Worm (Caenorhabditis elegans) whole organism, early embryonic: Measurements from ENCODE around the gene pkg-2.

Source experiments
- B0310.2 ChIP-seq: sonication (generic microtip); optimal IDR thresholded peaks from 2 replicates; lab custom pipeline; 2016; ENCODE audit warnings: mild to moderate bottlenecking, missing genetic modification characterization, missing compliant biosample characterization
- F13C5.2 ChIP-seq: sonication (generic microtip); optimal IDR thresholded peaks from 2 replicates; lab custom pipeline; 2017; ENCODE audit warnings: mild to moderate bottlenecking, missing genetic modification characterization, inconsistent platforms, missing compliant biosample characterization
- aly-1 ChIP-seq: sonication (generic microtip); optimal IDR thresholded peaks from 2 replicates; lab custom pipeline; 2016; ENCODE audit warnings: missing genetic modification characterization, missing compliant biosample characterization
- ama-1 ChIP-seq: fragments of 150-350 bp; optimal IDR thresholded peaks from 2 replicates; lab custom pipeline; 2014
- ceh-13 ChIP-seq: fragments of 200-800 bp; sonication (Bioruptor generic); optimal IDR thresholded peaks from 2 replicates; lab custom pipeline; 2018; ENCODE audit warnings: mild to moderate bottlenecking, missing genetic modification characterization, missing compliant biosample characterization
- ceh-36 ChIP-seq: sonication (generic microtip); optimal IDR thresholded peaks from 2 replicates; lab custom pipeline; 2016; ENCODE audit warnings: missing genetic modification characterization, inconsistent platforms, missing compliant biosample characterization
- ets-7 ChIP-seq: sonication (generic microtip); optimal IDR thresholded peaks from 2 replicates; lab custom pipeline; 2016; ENCODE audit warnings: missing genotype, missing genetic modification characterization, missing compliant biosample characterization
- flt-1 ChIP-seq: fragments of 200-800 bp; sonication (Bioruptor generic); IDR thresholded peaks from 2 replicates; pipeline ENCODE4 v1.3.6; 2022; ENCODE audit warnings: missing genetic modification characterization, missing compliant biosample characterization
- hmbx-1 ChIP-seq: sonication (generic microtip); optimal IDR thresholded peaks from 2 replicates; lab custom pipeline; 2016; ENCODE audit warnings: mild to moderate bottlenecking, missing genetic modification characterization, missing compliant biosample characterization
- hmg-4 ChIP-seq: fragments of 200-800 bp; sonication (Bioruptor generic); optimal IDR thresholded peaks from 2 replicates; lab custom pipeline; 2018; ENCODE audit warnings: mild to moderate bottlenecking, missing genetic modification characterization, missing compliant biosample characterization
- hnd-1 ChIP-seq: sonication (generic microtip); optimal IDR thresholded peaks from 2 replicates; lab custom pipeline; 2016; ENCODE audit warnings: missing genetic modification characterization, missing compliant biosample characterization
- pes-1 ChIP-seq: fragments of 200-800 bp; sonication (Bioruptor generic); IDR thresholded peaks from 2 replicates; pipeline ENCODE4 v1.3.6; 2022; ENCODE audit warnings: missing genetic modification reagents, missing genetic modification characterization, missing compliant biosample characterization
- scrt-1 ChIP-seq: fragments of 200-800 bp; sonication (Bioruptor generic); IDR thresholded peaks from 2 replicates; pipeline ENCODE4 v1.3.6; 2022; ENCODE audit warnings: missing genetic modification characterization, missing compliant biosample characterization
- sea-1 ChIP-seq: fragments of 200-800 bp; sonication (Bioruptor generic); conservative IDR thresholded peaks from 2 replicates; pipeline ENCODE4 v1.3.6; 2022; ENCODE audit warnings: missing genetic modification characterization, missing compliant biosample characterization
- tbx-11 ChIP-seq: fragments of 200-800 bp; sonication (Bioruptor generic); IDR thresholded peaks from 2 replicates; pipeline ENCODE4 v1.3.6; 2022; ENCODE audit warnings: missing genetic modification characterization, missing compliant biosample characterization
- tbx-37 ChIP-seq: fragments of 200-800 bp; sonication (Bioruptor generic); conservative IDR thresholded peaks from 2 replicates; pipeline ENCODE4 v1.3.6; 2022; ENCODE audit warnings: missing genetic modification reagents, missing genetic modification characterization, missing compliant biosample characterization
- tra-4 ChIP-seq: sonication (generic microtip); optimal IDR thresholded peaks from 2 replicates; lab custom pipeline; 2017; ENCODE audit warnings: missing genetic modification characterization, missing compliant biosample characterization

pkg-2 gene

ce11 chrIV:8520594-8520993 lies at the start of gene pkg-2:
Gene pkg-2 (plus strand): TSS chrIV:8520894.
- TF ChIP-seq aly-1 (tag; lab: Kevin White, UChicago) (no peak), ets-7 (no peak), scrt-1 (GFP tag; lab: Robert Waterston, UW) (no peak), flt-1 (GFP tag; lab: Robert Waterston, UW) (no peak)

- TF ChIP-seq ceh-36 (tag; lab: Kevin White, UChicago) = no peak
- no peak for TF ChIP-seq scrt-1 (GFP tag; lab: Robert Waterston, UW)
- TF ChIP-seq flt-1 (GFP tag; lab: Robert Waterston, UW) = no peak
Measured at ce11 chrIV:8472493-8472892, 48.2 kb upstream of the pkg-2 start, which contains the start of gene oat-1. Gene oat-1 (minus strand): TSS chrIV:8472593.

- TF ChIP-seq sea-1 (GFP tag; lab: Robert Waterston, UW) (no peak), B0310.2 (tag; lab: Kevin White, UChicago) (no peak), ceh-36 (tag; lab: Kevin White, UChicago) (no peak), ceh-13 (GFP tag; lab: Kevin White, UChicago) (no peak), flt-1 (GFP tag; lab: Robert Waterston, UW) (no peak), ama-1 (lab: Kevin White, UChicago) (no peak), hmbx-1 (tag; lab: Kevin White, UChicago) (no peak)
Measured at ce11 chrIV:8473756-8474155, 46.9 kb upstream of the pkg-2 start, which contains the start of gene C28C12.11. Gene C28C12.11 (plus strand): TSS chrIV:8474056.

ce11 chrIV:8475030-8475679 lies 45.5 kb upstream of the pkg-2 start:
- TF ChIP-seq ceh-36 (tag; lab: Kevin White, UChicago) (no peak), aly-1 (tag; lab: Kevin White, UChicago) (no peak), tbx-11 (GFP tag; lab: Robert Waterston, UW) (no peak), ama-1 (lab: Kevin White, UChicago) (no peak), ets-7 (no peak), F13C5.2 (tag; lab: Kevin White, UChicago) (no peak), B0310.2 (tag; lab: Kevin White, UChicago) (no peak), hmg-4 (GFP tag; lab: Kevin White, UChicago) (no peak), tra-4 (tag; lab: Kevin White, UChicago) (no peak)

ce11 chrIV:8476166-8476565 lies 44.5 kb upstream of the pkg-2 start:
- TF ChIP-seq ceh-36 (tag; lab: Kevin White, UChicago) (no peak), pes-1 (GFP tag; lab: Robert Waterston, UW) (no peak), hnd-1 (tag; lab: Kevin White, UChicago) (no peak), tbx-37 (GFP tag; lab: Robert Waterston, UW) (no peak), ceh-13 (GFP tag; lab: Kevin White, UChicago) (no peak), hmg-4 (GFP tag; lab: Kevin White, UChicago) (no peak), F13C5.2 (tag; lab: Kevin White, UChicago) (no peak), sea-1 (GFP tag; lab: Robert Waterston, UW) (no peak), scrt-1 (GFP tag; lab: Robert Waterston, UW) (no peak), ama-1 (lab: Kevin White, UChicago) (no peak), tra-4 (tag; lab: Kevin White, UChicago) (no peak), aly-1 (tag; lab: Kevin White, UChicago) (no peak), hmbx-1 (tag; lab: Kevin White, UChicago) (no peak), B0310.2 (tag; lab: Kevin White, UChicago) (no peak), flt-1 (GFP tag; lab: Robert Waterston, UW) (no peak)

ce11 chrIV:8476880-8477279 lies 43.8 kb upstream of the pkg-2 start, which contains the start of gene spp-10:
Gene spp-10 (plus strand): TSS chrIV:8477180.
- no peak for TF ChIP-seq tbx-37 (GFP tag; lab: Robert Waterston, UW)
- TF ChIP-seq B0310.2 (tag; lab: Kevin White, UChicago) = no peak
- no peak for TF ChIP-seq F13C5.2 (tag; lab: Kevin White, UChicago)
- TF ChIP-seq tbx-11 (GFP tag; lab: Robert Waterston, UW) = no peak
- TF ChIP-seq sea-1 (GFP tag; lab: Robert Waterston, UW) = no peak
- TF ChIP-seq ceh-36 (tag; lab: Kevin White, UChicago) = no peak
- no peak for TF ChIP-seq aly-1 (tag; lab: Kevin White, UChicago)

ce11 chrIV:8478516-8478915 lies 42.2 kb upstream of the pkg-2 start:
- no peak for TF ChIP-seq sea-1 (GFP tag; lab: Robert Waterston, UW)
- TF ChIP-seq hmg-4 (GFP tag; lab: Kevin White, UChicago) = no peak
- no peak for TF ChIP-seq tbx-37 (GFP tag; lab: Robert Waterston, UW)
- no peak for TF ChIP-seq hnd-1 (tag; lab: Kevin White, UChicago)
- no peak for TF ChIP-seq ceh-36 (tag; lab: Kevin White, UChicago)
- TF ChIP-seq ceh-13 (GFP tag; lab: Kevin White, UChicago) = no peak
- no peak for TF ChIP-seq scrt-1 (GFP tag; lab: Robert Waterston, UW)
- TF ChIP-seq ama-1 (lab: Kevin White, UChicago) = no peak
- no peak for TF ChIP-seq tra-4 (tag; lab: Kevin White, UChicago)
- no peak for TF ChIP-seq ets-7
- no peak for TF ChIP-seq tbx-11 (GFP tag; lab: Robert Waterston, UW)

- TF ChIP-seq F13C5.2 (tag; lab: Kevin White, UChicago) (no peak), tbx-11 (GFP tag; lab: Robert Waterston, UW) (no peak), scrt-1 (GFP tag; lab: Robert Waterston, UW) (no peak), B0310.2 (tag; lab: Kevin White, UChicago) (no peak), tbx-37 (GFP tag; lab: Robert Waterston, UW) (no peak), tra-4 (tag; lab: Kevin White, UChicago) (no peak), aly-1 (tag; lab: Kevin White, UChicago) (no peak), sea-1 (GFP tag; lab: Robert Waterston, UW) (no peak), pes-1 (GFP tag; lab: Robert Waterston, UW) (no peak), flt-1 (GFP tag; lab: Robert Waterston, UW) (no peak), ceh-36 (tag; lab: Kevin White, UChicago) (no peak), hnd-1 (tag; lab: Kevin White, UChicago) (no peak), hmg-4 (GFP tag; lab: Kevin White, UChicago) (no peak), ama-1 (lab: Kevin White, UChicago) (no peak), ceh-13 (GFP tag; lab: Kevin White, UChicago) (no peak), ets-7 (no peak), hmbx-1 (tag; lab: Kevin White, UChicago) (no peak)
Measured at ce11 chrIV:8479346-8479745, 41.3 kb upstream of the pkg-2 start, which contains the start of gene hlh-12. Gene hlh-12 (minus strand): TSS chrIV:8479446.
